Fruit fly (Drosophila melanogaster) whole organism, wandering third instar larva: Measurements from ENCODE around the gene CG13407.

ENCODE experiments used
- CrebA ChIP-seq: fragments of 200-800 bp; sonication (Bioruptor generic); optimal IDR thresholded peaks from 2 replicates; lab custom pipeline; 2016; ENCODE audit warnings: missing biosample characterization, mild to moderate bottlenecking, missing genetic modification characterization, borderline replicate concordance
- Dfd ChIP-seq: fragments of >200 bp; optimal IDR thresholded peaks from 2 replicates; lab custom pipeline; 2017; ENCODE audit warnings: missing biosample characterization, missing genetic modification characterization
- OdsH ChIP-seq: fragments of 200-800 bp; sonication (Bioruptor generic); optimal IDR thresholded peaks from 2 replicates; lab custom pipeline; 2016; ENCODE audit warnings: missing biosample characterization, mild to moderate bottlenecking, missing genetic modification characterization
- Vsx2 ChIP-seq: fragments of 200-300, 225-300 bp; sonication (Bioruptor generic); optimal IDR thresholded peaks from 2 replicates; lab custom pipeline; 2018; ENCODE audit warnings: missing biosample characterization, missing genetic modification characterization; ENCODE audit not compliant: partially characterized antibody
- br ChIP-seq: fragments of 200-800 bp; sonication (Bioruptor generic); optimal IDR thresholded peaks from 2 replicates; lab custom pipeline; 2016; ENCODE audit warnings: missing biosample characterization, missing genetic modification characterization
- foxo ChIP-seq, 2 experiments: fragments of 200-800 bp; sonication (Bioruptor generic); optimal IDR thresholded peaks; 2 replicates in 1 of 2; 3 replicates in 1 of 2; lab custom pipeline; 2016 to 2017; ENCODE audit warnings: missing biosample characterization in 2 of 2, missing genetic modification characterization in 2 of 2
- h ChIP-seq: fragments of 200-800 bp; sonication (Bioruptor generic); optimal IDR thresholded peaks from 3 replicates; lab custom pipeline; 2016; ENCODE audit warnings: missing biosample characterization, mild to moderate bottlenecking, missing genetic modification characterization
- sage ChIP-seq: fragments of 200-800 bp; sonication (Bioruptor generic); optimal IDR thresholded peaks from 2 replicates; lab custom pipeline; 2016; ENCODE audit warnings: missing biosample characterization, mild to moderate bottlenecking, missing genetic modification characterization
- sv ChIP-seq: fragments of 200-800 bp; sonication (Bioruptor generic); optimal IDR thresholded peaks from 3 replicates; lab custom pipeline; 2016; ENCODE audit warnings: missing biosample characterization, missing genetic modification characterization

dm6 chr3R:22124863-22125262 is 21.6 kb downstream of the CG13407 start:
- TF ChIP-seq Dfd (peak; percentile 45), sv (GFP tag; lab: Kevin White, UChicago) (no peak), OdsH (GFP tag; lab: Kevin White, UChicago) (no peak), h (GFP tag; lab: Kevin White, UChicago) (no peak), CrebA (GFP tag; lab: Kevin White, UChicago) (no peak), br (GFP tag; lab: Kevin White, UChicago) (no peak), foxo (GFP tag; optimal IDR thresholded peaks at IDR 0.05; lab: Kevin White, UChicago) (no peak), sage (no peak), Vsx2 (GFP tag; lab: Kevin White, UChicago) (no peak)
